Worm (Caenorhabditis elegans) whole organism, L4 larva: Measurements from ENCODE around the gene ZK180.5.

Source experiments
- D1046.2 ChIP-seq: fragments of 200-800 bp; sonication (Bioruptor generic); IDR thresholded peaks from 2 replicates; pipeline ENCODE4 v1.3.6; 2022; ENCODE audit warnings: missing genetic modification characterization, missing compliant biosample characterization
- F10B5.3 ChIP-seq: sonication (generic microtip); optimal IDR thresholded peaks from 2 replicates; lab custom pipeline; 2016; ENCODE audit warnings: mild to moderate bottlenecking, missing genetic modification characterization, missing compliant biosample characterization
- F26F4.8 ChIP-seq: fragments of 200-800 bp; sonication (Bioruptor generic); conservative IDR thresholded peaks from 2 replicates; pipeline ENCODE4 v1.3.6; 2022; ENCODE audit warnings: missing genetic modification characterization, missing compliant biosample characterization
- F37D6.2 ChIP-seq: sonication (generic microtip); optimal IDR thresholded peaks from 2 replicates; lab custom pipeline; 2016; ENCODE audit warnings: mild to moderate bottlenecking, missing genetic modification characterization, missing compliant biosample characterization
- Y48G9A.11 ChIP-seq: fragments of 200-800 bp; sonication (Bioruptor generic); IDR thresholded peaks from 2 replicates; pipeline ENCODE4 v1.3.6; 2022; ENCODE audit warnings: missing genetic modification reagents, missing genetic modification characterization, missing compliant biosample characterization
- ZK337.2 ChIP-seq: fragments of 200-800 bp; sonication (Bioruptor generic); IDR thresholded peaks from 2 replicates; pipeline ENCODE4 v1.3.6; 2022; ENCODE audit warnings: missing genetic modification reagents, missing genetic modification characterization, missing compliant biosample characterization
- aly-2 ChIP-seq: sonication (generic microtip); optimal IDR thresholded peaks from 2 replicates; lab custom pipeline; 2018; ENCODE audit warnings: missing biosample characterization, missing genetic modification characterization
- arid-1 ChIP-seq: fragments of 200-800 bp; sonication (Bioruptor generic); conservative IDR thresholded peaks from 2 replicates; pipeline ENCODE4 v1.3.6; 2022; ENCODE audit warnings: missing genetic modification reagents, missing genetic modification characterization, missing compliant biosample characterization
- attf-4 ChIP-seq: sonication (generic microtip); optimal IDR thresholded peaks from 3 replicates; lab custom pipeline; 2017; ENCODE audit warnings: missing biosample characterization, missing genetic modification characterization
- ceh-20 ChIP-seq: fragments of 200-800 bp; sonication (Bioruptor generic); IDR thresholded peaks from 2 replicates; pipeline ENCODE4 v1.3.6; 2022; ENCODE audit warnings: missing genetic modification reagents, missing genetic modification characterization, missing compliant biosample characterization
- ceh-28 ChIP-seq: fragments of 150-350 bp; optimal IDR thresholded peaks from 2 replicates; lab custom pipeline; 2014; ENCODE audit warnings: missing biosample characterization, missing genetic modification reagents, missing genetic modification characterization
- ceh-44 ChIP-seq: fragments of 200-800 bp; sonication (Bioruptor generic); IDR thresholded peaks from 2 replicates; pipeline ENCODE4 v1.3.6; 2022; ENCODE audit warnings: missing genetic modification reagents, missing genetic modification characterization, missing compliant biosample characterization
- ceh-82 ChIP-seq: sonication (generic microtip); optimal IDR thresholded peaks from 2 replicates; lab custom pipeline; 2017; ENCODE audit warnings: missing biosample characterization, missing genetic modification characterization
- ctbp-1 ChIP-seq: fragments of 200-800 bp; sonication (Bioruptor generic); IDR thresholded peaks from 2 replicates; pipeline ENCODE4 v1.3.6; 2022; ENCODE audit warnings: missing genetic modification reagents, missing genetic modification characterization, missing compliant biosample characterization
- daf-12 ChIP-seq: fragments of 150-350 bp; optimal IDR thresholded peaks from 2 replicates; lab custom pipeline; 2014; ENCODE audit warnings: missing biosample characterization, missing genetic modification reagents, missing genetic modification characterization
- daf-8 ChIP-seq: fragments of 200-800 bp; sonication (Bioruptor generic); IDR thresholded peaks from 2 replicates; pipeline ENCODE4 v1.3.6; 2022; ENCODE audit warnings: missing genetic modification characterization, missing compliant biosample characterization
- dmd-8 ChIP-seq: fragments of 200-800 bp; sonication (Bioruptor generic); IDR thresholded peaks from 2 replicates; pipeline ENCODE4 v1.3.6; 2022; ENCODE audit warnings: missing genetic modification characterization, missing compliant biosample characterization
- duxl-1 ChIP-seq: sonication (generic microtip); optimal IDR thresholded peaks from 2 replicates; lab custom pipeline; 2016; ENCODE audit warnings: mild to moderate bottlenecking, missing genetic modification characterization, moderate library complexity, missing compliant biosample characterization; ENCODE audit not compliant: poor library complexity
- fkh-10 ChIP-seq: fragments of 150-350 bp; optimal IDR thresholded peaks from 2 replicates; lab custom pipeline; 2014; ENCODE audit warnings: missing biosample characterization, missing genetic modification reagents, missing genetic modification characterization
- fos-1 ChIP-seq: fragments of 150-350 bp; optimal IDR thresholded peaks from 2 replicates; lab custom pipeline; 2014; ENCODE audit warnings: missing biosample characterization, missing genetic modification characterization
- hlh-30 ChIP-seq: sonication (generic microtip); optimal IDR thresholded peaks from 2 replicates; lab custom pipeline; 2017; ENCODE audit warnings: antibody characterized with exemption, mild to moderate bottlenecking, missing genetic modification characterization, missing compliant biosample characterization; ENCODE audit not compliant: insufficient read depth
- hmg-1.1 ChIP-seq: fragments of 200-800 bp; sonication (Bioruptor generic); IDR thresholded peaks from 2 replicates; pipeline ENCODE4 v1.3.6; 2022; ENCODE audit warnings: missing genetic modification reagents, missing genetic modification characterization, missing compliant biosample characterization
- jun-1 ChIP-seq: fragments of 150-350 bp; optimal IDR thresholded peaks from 2 replicates; lab custom pipeline; 2014; ENCODE audit warnings: missing biosample characterization, missing genetic modification reagents, missing genetic modification characterization
- lin-1 ChIP-seq: fragments of 200-800 bp; sonication (Bioruptor generic); IDR thresholded peaks from 2 replicates; pipeline ENCODE4 v1.3.6; 2022; ENCODE audit warnings: missing genetic modification reagents, missing genetic modification characterization, missing compliant biosample characterization
- lin-13 ChIP-seq: fragments of 150-350 bp; optimal IDR thresholded peaks from 2 replicates; lab custom pipeline; 2014; ENCODE audit warnings: missing biosample characterization, missing genetic modification reagents, missing genetic modification characterization
- lin-15B ChIP-seq: fragments of 150-350 bp; sonication (generic microtip); optimal IDR thresholded peaks from 3 replicates; lab custom pipeline; 2014; ENCODE audit warnings: missing biosample characterization, missing genetic modification characterization
- lin-38 ChIP-seq: fragments of 200-800 bp; sonication (Bioruptor generic); IDR thresholded peaks from 2 replicates; pipeline ENCODE4 v1.3.6; 2022; ENCODE audit warnings: missing genetic modification reagents, missing genetic modification characterization, missing compliant biosample characterization
- lin-39 ChIP-seq: fragments of 150-350 bp; optimal IDR thresholded peaks from 2 replicates; lab custom pipeline; 2014; ENCODE audit warnings: missing biosample characterization, missing genetic modification reagents, missing genetic modification characterization
- lir-3 ChIP-seq: sonication (generic microtip); optimal IDR thresholded peaks from 2 replicates; lab custom pipeline; 2016; ENCODE audit warnings: mild to moderate bottlenecking, missing genetic modification characterization, missing compliant biosample characterization
- madf-5 ChIP-seq, 2 experiments: fragments of 200-800 bp; sonication (Bioruptor generic); IDR thresholded peaks; 2 replicates each; pipeline ENCODE4 v1.3.6; 2022; ENCODE audit warnings: missing compliant biosample characterization in 2 of 2, missing genetic modification characterization in 2 of 2
- mdl-1 ChIP-seq, 2 experiments: fragments of 150-350 bp in 1 of 2; sonication (generic microtip) in 1 of 2; optimal IDR thresholded peaks; 2 replicates each; lab custom pipeline; 2014 to 2017; ENCODE audit warnings: missing biosample characterization in 2 of 2, missing genetic modification characterization in 2 of 2
- mdt-29 ChIP-seq: fragments of 200-800 bp; sonication (Bioruptor generic); IDR thresholded peaks from 2 replicates; pipeline ENCODE4 v1.3.6; 2022; ENCODE audit warnings: missing genetic modification reagents, missing genetic modification characterization, missing compliant biosample characterization
- mep-1 ChIP-seq: fragments of 150-350 bp; sonication (generic microtip); optimal IDR thresholded peaks from 3 replicates; lab custom pipeline; 2014; ENCODE audit warnings: missing biosample characterization, missing genetic modification characterization
- nhr-10 ChIP-seq: fragments of 150-350 bp; optimal IDR thresholded peaks from 2 replicates; lab custom pipeline; 2014; ENCODE audit warnings: missing biosample characterization, missing genetic modification characterization
- nhr-102 ChIP-seq: sonication (generic microtip); optimal IDR thresholded peaks from 2 replicates; lab custom pipeline; 2016; ENCODE audit warnings: mild to moderate bottlenecking, missing genetic modification characterization, moderate library complexity, missing compliant biosample characterization
- nhr-11 ChIP-seq: fragments of 150-350 bp; optimal IDR thresholded peaks from 2 replicates; lab custom pipeline; 2014; ENCODE audit warnings: missing biosample characterization, missing genetic modification characterization
- nhr-25 ChIP-seq: sonication (generic microtip); optimal IDR thresholded peaks from 2 replicates; lab custom pipeline; 2017; ENCODE audit warnings: missing genetic modification characterization, mild to moderate bottlenecking, missing compliant biosample characterization, antibody characterized with exemption, moderate library complexity, borderline replicate concordance; ENCODE audit not compliant: insufficient read depth
- nhr-28 ChIP-seq: fragments of 150-350 bp; optimal IDR thresholded peaks from 2 replicates; lab custom pipeline; 2014; ENCODE audit warnings: missing biosample characterization, missing genetic modification characterization
- nhr-76 ChIP-seq: fragments of 150-350 bp; optimal IDR thresholded peaks from 2 replicates; lab custom pipeline; 2014; ENCODE audit warnings: missing biosample characterization, missing genetic modification characterization
- saeg-2 ChIP-seq: fragments of 200-800 bp; sonication (Bioruptor generic); IDR thresholded peaks from 2 replicates; pipeline ENCODE4 v1.3.6; 2022; ENCODE audit warnings: missing genetic modification reagents, missing genetic modification characterization, missing compliant biosample characterization
- set-16 ChIP-seq: fragments of 200-800 bp; sonication (Bioruptor generic); IDR thresholded peaks from 2 replicates; pipeline ENCODE4 v1.3.6; 2022; ENCODE audit warnings: missing genetic modification reagents, missing genetic modification characterization, missing compliant biosample characterization
- snpc-1.2 ChIP-seq: fragments of 200-800 bp; sonication (Bioruptor generic); IDR thresholded peaks from 2 replicates; pipeline ENCODE4 v1.3.6; 2022; ENCODE audit warnings: missing genetic modification reagents, missing genetic modification characterization, missing compliant biosample characterization
- snpc-4 ChIP-seq: fragments of 150-350 bp; optimal IDR thresholded peaks from 2 replicates; lab custom pipeline; 2014; ENCODE audit warnings: missing biosample characterization, missing genetic modification characterization
- tag-97 ChIP-seq: fragments of 200-800 bp; sonication (Bioruptor generic); IDR thresholded peaks from 2 replicates; pipeline ENCODE4 v1.3.6; 2022; ENCODE audit warnings: missing genetic modification characterization, missing compliant biosample characterization
- tra-1 ChIP-seq: fragments of 200-800 bp; sonication (Bioruptor generic); IDR thresholded peaks from 2 replicates; pipeline ENCODE4 v1.3.6; 2022; ENCODE audit warnings: missing genetic modification reagents, missing genetic modification characterization, missing compliant biosample characterization
- unc-130 ChIP-seq: sonication (generic microtip); optimal IDR thresholded peaks from 2 replicates; lab custom pipeline; 2016; ENCODE audit warnings: missing genetic modification reagents, missing genetic modification characterization, missing compliant biosample characterization
- zfp-2 ChIP-seq: sonication (generic microtip); optimal IDR thresholded peaks from 2 replicates; lab custom pipeline; 2016; ENCODE audit warnings: mild to moderate bottlenecking, missing genetic modification characterization, missing compliant biosample characterization
- zfp-3 ChIP-seq: fragments of 200-800 bp; sonication (Bioruptor generic); conservative IDR thresholded peaks from 2 replicates; pipeline ENCODE4 v1.3.6; 2022; ENCODE audit warnings: missing genetic modification reagents, missing genetic modification characterization, missing compliant biosample characterization
- zip-11 ChIP-seq: fragments of 200-800 bp; sonication (Bioruptor generic); IDR thresholded peaks from 2 replicates; pipeline ENCODE4 v1.3.6; 2022; ENCODE audit warnings: missing genetic modification characterization, missing compliant biosample characterization

ZK180.5 gene

ce11 chrIV:4468046-4468727 is 48.8 kb downstream of the ZK180.5 start (continued):
- TF ChIP-seq aly-2 (tag; lab: Kevin White, UChicago) (no peak), tra-1 (GFP tag; lab: Robert Waterston, UW) (no peak), nhr-10 (tag; lab: Kevin White, UChicago) (no peak), ceh-82 (no peak), unc-130 (GFP tag; lab: Kevin White, UChicago) (peak; percentile 44), lin-39 (tag; lab: Kevin White, UChicago) (no peak), ceh-28 (tag; lab: Kevin White, UChicago) (no peak), nhr-25 (no peak), zip-11 (GFP tag; lab: Robert Waterston, UW) (no peak), ceh-20 (GFP tag; lab: Robert Waterston, UW) (no peak), lin-13 (GFP tag; lab: Kevin White, UChicago) (no peak), lin-38 (GFP tag; lab: Robert Waterston, UW) (peak; percentile 65), snpc-1.2 (GFP tag; lab: Robert Waterston, UW) (no peak), D1046.2 (GFP tag; lab: Robert Waterston, UW) (no peak), hmg-1.1 (GFP tag; lab: Robert Waterston, UW) (no peak), nhr-28 (tag; lab: Kevin White, UChicago) (no peak), F10B5.3 (tag; lab: Kevin White, UChicago) (no peak), saeg-2 (no peak), madf-5 (GFP tag; IDR thresholded peaks at IDR 0.05; lab: Robert Waterston, UW) (0 out of 4 replicates have a peak, but pooled peaks of 1 of the 2 experiments have one; percentile 7), zfp-2 (tag; lab: Kevin White, UChicago) (peak; percentile 22), hlh-30 (peak; percentile 11), lin-15B (tag; lab: Kevin White, UChicago) (no peak), daf-12 (tag; lab: Kevin White, UChicago) (no peak), zfp-3 (GFP tag; lab: Robert Waterston, UW) (peak; percentile 89; the same call in 1 of the 2 replicates), daf-8 (GFP tag; lab: Robert Waterston, UW) (no peak), Y48G9A.11 (GFP tag; lab: Robert Waterston, UW) (no peak), mdl-1 (tag; optimal IDR thresholded peaks at IDR 0.05; lab: Kevin White, UChicago) (no peak), fkh-10 (GFP tag; lab: Kevin White, UChicago) (no peak), ceh-44 (GFP tag; lab: Robert Waterston, UW) (no peak), lir-3 (tag; lab: Kevin White, UChicago) (no peak), F26F4.8 (GFP tag; lab: Robert Waterston, UW) (no peak), tag-97 (GFP tag; lab: Robert Waterston, UW) (no peak), ctbp-1 (GFP tag; lab: Robert Waterston, UW) (0 out of 2 replicates have a peak, but pooled peaks have one; percentile 48), duxl-1 (tag; lab: Kevin White, UChicago) (no peak), fos-1 (no peak), nhr-11 (tag; lab: Kevin White, UChicago) (peak; percentile 14)

- TF ChIP-seq dmd-8 (GFP tag; lab: Robert Waterston, UW) (no peak), set-16 (GFP tag; lab: Robert Waterston, UW) (no peak), lin-1 (GFP tag; lab: Robert Waterston, UW) (no peak), nhr-76 (no peak), mdt-29 (GFP tag; lab: Robert Waterston, UW) (no peak), snpc-4 (tag; lab: Kevin White, UChicago) (no peak), ZK337.2 (GFP tag; lab: Robert Waterston, UW) (no peak), mep-1 (tag; lab: Kevin White, UChicago) (no peak), hlh-30 (no peak), tag-97 (GFP tag; lab: Robert Waterston, UW) (no peak), nhr-102 (no peak), attf-4 (tag; lab: Kevin White, UChicago) (no peak), F37D6.2 (tag; lab: Kevin White, UChicago) (no peak), arid-1 (no peak), jun-1 (tag; lab: Kevin White, UChicago) (no peak)
Measured at ce11 chrIV:4465184-4465583, 51.8 kb downstream of the ZK180.5 start, which contains the start of gene M01H9.5. M01H9.5 (plus strand) TSS chrIV:4465484.
